Fruit fly (Drosophila melanogaster) whole organism, adult: ENCODE data around the gene CG1582.

Experiments used
- CG11617 ChIP-seq: fragments of 200-800 bp; sonication (Bioruptor generic); optimal IDR thresholded peaks from 2 replicates; lab custom pipeline; 2017; ENCODE audit warnings: mild to moderate bottlenecking, missing biosample characterization, missing genetic modification reagents, missing genetic modification characterization
- CG12768 ChIP-seq: fragments of 200-800 bp; sonication (Bioruptor generic); optimal IDR thresholded peaks from 2 replicates; lab custom pipeline; 2017; ENCODE audit warnings: missing biosample characterization, missing genetic modification characterization, mild to moderate bottlenecking, moderate library complexity, missing genetic modification reagents
- CG14711 ChIP-seq: fragments of 200-800 bp; sonication (Bioruptor generic); optimal IDR thresholded peaks from 2 replicates; lab custom pipeline; 2018; ENCODE audit warnings: missing biosample characterization, mild to moderate bottlenecking, missing genetic modification characterization, moderate library complexity
- CG1620 ChIP-seq: fragments of 200-800 bp; sonication (Bioruptor generic); optimal IDR thresholded peaks from 2 replicates; lab custom pipeline; 2016; ENCODE audit warnings: missing biosample characterization, missing genetic modification characterization
- CG33017 ChIP-seq: fragments of 200-800 bp; sonication (Bioruptor generic); optimal IDR thresholded peaks from 2 replicates; lab custom pipeline; 2018; ENCODE audit warnings: missing biosample characterization, mild to moderate bottlenecking, missing genetic modification characterization, moderate library complexity
- CG5204 ChIP-seq: fragments of 200-800 bp; sonication (Bioruptor generic); optimal IDR thresholded peaks from 2 replicates; lab custom pipeline; 2016; ENCODE audit warnings: missing biosample characterization, missing genetic modification characterization
- CG7045 ChIP-seq: fragments of 200-800 bp; sonication (Bioruptor generic); optimal IDR thresholded peaks from 2 replicates; lab custom pipeline; 2017; ENCODE audit warnings: missing biosample characterization, mild to moderate bottlenecking, missing genetic modification characterization
- CG7101 ChIP-seq: fragments of 200-800 bp; sonication (Bioruptor generic); optimal IDR thresholded peaks from 2 replicates; lab custom pipeline; 2018; ENCODE audit warnings: missing biosample characterization, mild to moderate bottlenecking, missing genetic modification characterization, moderate library complexity
- Clk ChIP-seq: fragments of 200-800 bp; sonication (Bioruptor generic); optimal IDR thresholded peaks from 2 replicates; lab custom pipeline; 2017; ENCODE audit warnings: missing biosample characterization, missing genetic modification characterization
- Crg-1 ChIP-seq: fragments of 200-800 bp; sonication (Bioruptor generic); optimal IDR thresholded peaks from 2 replicates; lab custom pipeline; 2016; ENCODE audit warnings: missing biosample characterization, missing genetic modification characterization
- Hr96 ChIP-seq: fragments of 200-800 bp; sonication (Bioruptor generic); optimal IDR thresholded peaks from 2 replicates; lab custom pipeline; 2016; ENCODE audit warnings: missing biosample characterization, missing genetic modification characterization
- Mnt ChIP-seq: fragments of 200-800 bp; sonication (Bioruptor generic); optimal IDR thresholded peaks from 2 replicates; lab custom pipeline; 2016; ENCODE audit warnings: missing biosample characterization, mild to moderate bottlenecking, missing genetic modification characterization
- bab1 ChIP-seq: fragments of 200-800 bp; sonication (Bioruptor generic); optimal IDR thresholded peaks from 3 replicates; lab custom pipeline; 2019; ENCODE audit warnings: missing biosample characterization, mild to moderate bottlenecking, missing genetic modification characterization, moderate library complexity
- cic ChIP-seq: fragments of 200-800 bp; sonication (Bioruptor generic); optimal IDR thresholded peaks from 2 replicates; lab custom pipeline; 2017; ENCODE audit warnings: missing biosample characterization, mild to moderate bottlenecking, missing genetic modification characterization, moderate library complexity
- cnc ChIP-seq, 2 experiments: fragments of >200 bp; optimal IDR thresholded peaks; 2 replicates each; lab custom pipeline; 2017
- kay ChIP-seq: fragments of 200-800 bp; sonication (Bioruptor generic); peaks from one replicate; lab custom pipeline; 2016; ENCODE audit warnings: missing biosample characterization, missing genetic modification characterization, borderline replicate concordance
- ovo ChIP-seq: fragments of 200-800 bp; sonication (Bioruptor generic); optimal IDR thresholded peaks from 2 replicates; lab custom pipeline; 2016; ENCODE audit warnings: missing biosample characterization, missing genetic modification characterization
- pad ChIP-seq: fragments of 200-800 bp; sonication (Bioruptor generic); optimal IDR thresholded peaks from 3 replicates; lab custom pipeline; 2017; ENCODE audit warnings: missing biosample characterization, missing genetic modification characterization, mild to moderate bottlenecking, moderate library complexity, missing genetic modification reagents
- tj ChIP-seq: fragments of 200-800 bp; sonication (Bioruptor generic); optimal IDR thresholded peaks from 3 replicates; lab custom pipeline; 2017; ENCODE audit warnings: missing biosample characterization, mild to moderate bottlenecking, missing genetic modification characterization, moderate library complexity
- toe ChIP-seq: fragments of 200-800 bp; sonication (Bioruptor generic); optimal IDR thresholded peaks from 2 replicates; lab custom pipeline; 2016; ENCODE audit warnings: missing biosample characterization, missing genetic modification characterization

The CG1582 gene

DNA sequence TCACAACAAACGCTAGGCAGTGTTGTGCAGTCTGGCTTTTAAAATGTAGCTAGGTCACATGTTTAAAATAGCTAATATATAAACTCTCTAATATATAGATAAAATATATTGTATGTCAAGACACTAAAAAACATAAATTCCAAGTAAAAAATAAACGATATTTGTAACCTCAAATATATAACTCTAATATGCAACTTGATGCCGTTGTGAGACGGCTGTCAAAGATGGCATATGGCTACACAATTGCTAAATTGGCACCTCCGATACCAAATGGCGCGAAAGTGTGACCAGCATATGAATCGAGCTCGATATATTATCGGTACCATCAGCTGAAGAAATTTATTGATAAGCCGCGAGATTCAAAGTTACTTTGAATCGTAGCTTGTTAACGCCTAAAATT lies at the start of gene CG1582:
Gene CG1582 (minus strand): TSS at position 71 of the 400 bp plus-strand sequence.
- no peak for TF ChIP-seq ovo (GFP tag; lab: Kevin White, UChicago)
- peak; percentile 13 for TF ChIP-seq CG7101 (tag; lab: Kevin White, UChicago)
- peak; percentile 44 for TF ChIP-seq Mnt (GFP tag; lab: Kevin White, UChicago)
- peak; percentile 41 for TF ChIP-seq CG14711 (tag; lab: Kevin White, UChicago)
- TF ChIP-seq cnc (optimal IDR thresholded peaks at IDR 0.05; lab: Kevin White, UChicago) = no peak
- no peak for TF ChIP-seq CG12768
- peak; percentile 70 for TF ChIP-seq bab1 (GFP tag; lab: Kevin White, UChicago)
- TF ChIP-seq tj (GFP tag; lab: Kevin White, UChicago) = peak; percentile 14
- no peak for TF ChIP-seq pad (GFP tag; lab: Kevin White, UChicago)

DNA sequence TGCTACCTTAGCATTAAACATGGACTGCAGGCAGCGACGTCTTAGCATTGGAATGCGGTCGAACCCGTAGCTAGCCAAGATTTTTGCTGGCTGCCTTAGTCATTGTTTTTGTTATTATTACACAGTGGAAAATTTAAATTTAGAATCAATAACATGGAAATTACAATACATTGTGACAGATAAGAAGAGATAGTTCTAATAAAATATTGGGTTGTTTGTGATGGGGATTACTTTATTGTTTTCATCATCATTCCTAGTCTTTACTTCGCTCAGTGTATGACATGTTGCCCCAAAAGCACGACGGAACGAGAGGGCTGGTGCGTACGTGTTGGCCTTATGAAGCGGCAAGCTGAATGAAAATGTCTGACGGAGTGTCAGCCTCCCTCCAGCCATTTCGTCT lies 37.5 kb upstream of the CG1582 start:
- TF ChIP-seq Crg-1 (no peak), CG7101 (tag; lab: Kevin White, UChicago) (no peak), CG7045 (GFP tag; lab: Kevin White, UChicago) (no peak), cic (GFP tag; lab: Kevin White, UChicago) (no peak), pad (GFP tag; lab: Kevin White, UChicago) (no peak), Hr96 (GFP tag; lab: Kevin White, UChicago) (no peak), tj (GFP tag; lab: Kevin White, UChicago) (no peak), Mnt (GFP tag; lab: Kevin White, UChicago) (no peak), CG11617 (GFP tag; lab: Kevin White, UChicago) (no peak), CG1620 (GFP tag; lab: Kevin White, UChicago) (no peak), bab1 (GFP tag; lab: Kevin White, UChicago) (no peak), ovo (GFP tag; lab: Kevin White, UChicago) (no peak), CG14711 (tag; lab: Kevin White, UChicago) (no peak), kay (GFP tag; lab: Kevin White, UChicago) (no peak), toe (GFP tag; lab: Kevin White, UChicago) (no peak), CG12768 (no peak), Clk (GFP tag; lab: Kevin White, UChicago) (no peak), cnc (optimal IDR thresholded peaks at IDR 0.05; lab: Kevin White, UChicago) (no peak), CG33017 (no peak)

DNA sequence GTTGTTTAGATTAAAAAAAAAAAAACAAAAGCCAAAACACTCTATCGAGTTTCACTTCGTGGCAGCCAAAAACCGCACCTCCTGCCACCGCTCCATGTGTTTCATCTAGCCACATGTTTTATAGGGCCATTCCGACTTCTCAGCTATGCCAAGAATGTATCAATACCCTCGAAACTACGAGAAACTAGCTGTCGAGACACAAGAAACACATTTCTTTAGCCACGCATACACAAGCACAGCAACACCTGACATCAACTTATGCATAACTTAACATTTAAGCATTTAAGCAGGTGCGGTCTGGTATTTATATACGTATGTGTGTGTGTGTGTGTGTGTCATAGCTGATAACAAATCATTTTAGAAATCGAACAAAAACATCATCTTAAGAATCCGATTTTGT lies 36.5 kb upstream of the CG1582 start:
- TF ChIP-seq CG5204 (GFP tag; lab: Kevin White, UChicago) (no peak), CG33017 (no peak), Clk (GFP tag; lab: Kevin White, UChicago) (no peak), CG14711 (tag; lab: Kevin White, UChicago) (no peak), ovo (GFP tag; lab: Kevin White, UChicago) (no peak), CG12768 (no peak), cnc (optimal IDR thresholded peaks at IDR 0.05; lab: Kevin White, UChicago) (no peak), Mnt (GFP tag; lab: Kevin White, UChicago) (no peak), pad (GFP tag; lab: Kevin White, UChicago) (no peak), Crg-1 (no peak), CG7045 (GFP tag; lab: Kevin White, UChicago) (no peak), cic (GFP tag; lab: Kevin White, UChicago) (no peak), kay (GFP tag; lab: Kevin White, UChicago) (no peak)

DNA sequence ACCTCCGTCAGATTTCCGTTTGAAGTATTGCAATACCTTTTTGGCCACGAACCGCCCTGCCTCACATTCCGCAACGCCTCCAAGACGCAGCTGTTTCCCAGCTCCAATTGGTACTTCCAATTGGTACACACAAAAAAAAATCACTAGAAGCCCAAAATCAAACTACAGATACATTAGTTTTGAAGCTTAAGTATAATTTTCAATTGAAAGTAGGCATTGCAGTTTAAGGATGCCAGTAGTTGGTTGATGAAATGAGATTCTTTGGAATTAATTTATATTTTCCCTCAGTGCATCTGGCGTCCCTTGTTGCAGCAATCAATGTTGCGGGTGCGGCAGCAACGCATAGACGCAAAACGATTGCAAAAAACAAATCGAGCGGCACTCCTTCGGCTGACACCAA lies 34.7 kb upstream of the CG1582 start:
- TF ChIP-seq Hr96 (GFP tag; lab: Kevin White, UChicago) = no peak
- TF ChIP-seq CG14711 (tag; lab: Kevin White, UChicago) = no peak
- no peak for TF ChIP-seq CG11617 (GFP tag; lab: Kevin White, UChicago)
- no peak for TF ChIP-seq CG12768
- TF ChIP-seq pad (GFP tag; lab: Kevin White, UChicago) = no peak
- TF ChIP-seq kay (GFP tag; lab: Kevin White, UChicago) = no peak
- no peak for TF ChIP-seq bab1 (GFP tag; lab: Kevin White, UChicago)
- TF ChIP-seq Crg-1 = no peak
- TF ChIP-seq Clk (GFP tag; lab: Kevin White, UChicago) = no peak
- TF ChIP-seq CG7045 (GFP tag; lab: Kevin White, UChicago) = no peak
- TF ChIP-seq CG5204 (GFP tag; lab: Kevin White, UChicago) = no peak
- no peak for TF ChIP-seq CG1620 (GFP tag; lab: Kevin White, UChicago)
- no peak for TF ChIP-seq Mnt (GFP tag; lab: Kevin White, UChicago)
- no peak for TF ChIP-seq cic (GFP tag; lab: Kevin White, UChicago)

DNA sequence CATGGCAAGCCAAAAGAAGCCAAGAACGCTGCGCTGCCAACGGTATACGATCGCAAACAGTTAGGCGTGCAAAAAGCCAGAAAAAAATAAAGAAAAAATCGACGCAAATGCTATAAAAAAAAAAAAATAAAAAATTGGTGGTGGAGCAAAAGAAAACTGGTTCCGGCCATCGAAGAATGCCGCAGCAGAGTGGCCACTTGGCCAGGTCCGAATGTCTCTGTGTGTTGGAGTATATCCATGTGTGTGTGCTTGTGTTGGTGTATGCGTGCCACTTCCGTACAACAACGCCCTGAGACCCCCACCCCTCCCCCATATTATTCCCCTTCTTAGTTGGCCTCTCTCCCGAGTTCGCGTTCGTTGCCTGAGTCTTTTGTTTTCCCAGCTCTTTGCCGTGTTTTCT lies 33.2 kb upstream of the CG1582 start:
- no peak for TF ChIP-seq CG7101 (tag; lab: Kevin White, UChicago)
- no peak for TF ChIP-seq cic (GFP tag; lab: Kevin White, UChicago)
- TF ChIP-seq Clk (GFP tag; lab: Kevin White, UChicago) = no peak
- no peak for TF ChIP-seq CG11617 (GFP tag; lab: Kevin White, UChicago)
- TF ChIP-seq toe (GFP tag; lab: Kevin White, UChicago) = no peak

DNA sequence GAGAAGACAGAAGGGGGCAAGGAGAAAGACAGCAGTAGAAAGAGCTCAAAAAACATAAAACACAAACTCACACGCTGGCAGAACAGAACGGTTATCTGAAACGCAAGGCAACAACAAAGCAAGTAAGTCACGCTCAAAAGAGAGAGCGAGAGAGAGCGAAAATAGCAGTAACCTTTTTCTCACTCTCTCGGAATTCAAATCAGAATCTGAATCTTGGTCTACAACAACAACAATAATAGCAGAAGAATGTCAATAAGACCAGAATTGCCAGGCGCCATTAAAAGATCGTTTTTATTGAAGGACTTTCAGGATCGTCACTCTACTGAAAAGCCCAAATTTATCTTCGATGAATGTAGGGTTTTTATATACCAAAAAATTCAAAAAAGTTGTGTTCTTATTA lies 32.1 kb upstream of the CG1582 start:
- no peak for TF ChIP-seq CG33017

DNA sequence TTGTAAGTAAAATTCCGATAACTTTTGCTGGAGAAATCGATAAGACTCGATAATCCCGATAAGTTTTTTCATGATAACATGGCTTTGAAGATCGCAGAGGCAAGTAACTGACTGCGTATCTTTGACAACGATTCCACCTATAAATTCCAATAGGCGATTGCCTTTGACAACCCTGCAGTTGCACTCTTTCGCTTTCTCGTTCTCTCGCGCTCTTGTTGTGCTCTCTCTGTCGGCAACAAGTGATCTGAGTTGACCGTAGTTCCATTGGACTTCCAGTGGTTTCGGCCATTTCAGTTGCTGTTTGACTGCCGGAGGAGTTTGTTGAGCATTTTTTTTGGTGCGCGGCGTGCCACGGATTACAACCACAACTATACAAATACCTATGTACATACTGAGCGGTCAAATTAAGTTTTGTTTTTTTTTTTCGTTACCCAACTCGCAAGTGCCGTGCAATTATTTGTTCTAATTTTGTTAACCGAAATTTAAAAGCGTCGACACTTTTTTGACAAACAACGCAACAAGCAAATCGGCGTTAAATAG lies 31.5 kb upstream of the CG1582 start, which contains the start of gene Myo10A:
Gene Myo10A (plus strand): TSS at position 288 of the 540 bp plus-strand sequence.
- TF ChIP-seq CG14711 (tag; lab: Kevin White, UChicago) (peak; percentile 50), Hr96 (GFP tag; lab: Kevin White, UChicago) (no peak)
